Worm (Caenorhabditis elegans): ENCODE measurements around the gene srh-203.

DNA sequence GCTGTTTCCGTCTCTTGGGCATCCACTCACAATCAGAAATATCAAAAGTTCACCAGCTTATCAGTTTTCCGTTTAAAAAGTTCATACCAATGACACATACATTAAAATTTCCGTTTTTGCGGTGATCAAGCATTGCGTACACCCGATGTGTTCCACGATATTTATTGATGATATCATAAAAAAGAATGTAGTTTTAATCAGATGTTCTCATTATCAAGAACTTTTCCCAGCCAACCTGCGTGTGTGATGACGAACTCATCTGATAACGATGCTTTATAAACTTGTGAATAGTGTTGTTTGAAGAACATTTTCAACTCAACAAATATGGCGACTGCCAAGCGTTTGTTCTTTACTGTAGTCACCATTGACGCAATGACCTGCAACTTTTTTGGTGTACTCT, 39.3 kb downstream of the srh-203 start, which contains the start of gene clc-21:
- TF ChIP-seq unc-130 (GFP tag; optimal IDR thresholded peaks at IDR 0.05) = no peak
- TF ChIP-seq lsy-2 (tag; optimal IDR thresholded peaks at IDR 0.05) = no peak
- no peak for TF ChIP-seq zip-11 (GFP tag; IDR thresholded peaks at IDR 0.05)
- TF ChIP-seq nhr-6 (tag; optimal IDR thresholded peaks at IDR 0.05) = no peak
- no peak for TF ChIP-seq mdt-29 (GFP tag; IDR thresholded peaks at IDR 0.05)
- no peak for TF ChIP-seq ztf-11 (tag; optimal IDR thresholded peaks at IDR 0.05)
- no peak for TF ChIP-seq snpc-4 (tag; optimal IDR thresholded peaks at IDR 0.05)
- TF ChIP-seq nhr-11 (tag; optimal IDR thresholded peaks at IDR 0.05) = no peak
- no peak for TF ChIP-seq fkh-10 (GFP tag; optimal IDR thresholded peaks at IDR 0.05)
